Worm (Caenorhabditis elegans) whole organism, L2 larva: ENCODE measurements around the gene col-103.

Experiments
- ama-1 ChIP-seq: fragments of 150-350 bp; optimal IDR thresholded peaks from 2 replicates; lab custom pipeline; 2018; ENCODE audit warnings: inconsistent platforms
- dmd-4 ChIP-seq: sonication (generic microtip); optimal IDR thresholded peaks from 2 replicates; lab custom pipeline; 2017; ENCODE audit warnings: missing biosample characterization, missing genetic modification characterization
- egl-27 ChIP-seq: sonication (generic microtip); optimal IDR thresholded peaks from 3 replicates; lab custom pipeline; 2017; ENCODE audit warnings: missing biosample characterization, missing genetic modification reagents, missing genetic modification characterization
- fos-1 ChIP-seq: fragments of 150-350 bp; optimal IDR thresholded peaks from 2 replicates; lab custom pipeline; 2014; ENCODE audit warnings: missing biosample characterization, missing genetic modification characterization
- lin-39 ChIP-seq: fragments of 150-350 bp; optimal IDR thresholded peaks from 2 replicates; lab custom pipeline; 2014; ENCODE audit warnings: missing biosample characterization, missing genetic modification reagents, missing genetic modification characterization
- nhr-12 ChIP-seq: fragments of 150-350 bp; optimal IDR thresholded peaks from 2 replicates; lab custom pipeline; 2014; ENCODE audit warnings: missing biosample characterization, missing genetic modification characterization
- nhr-6 ChIP-seq: fragments of 150-350 bp; optimal IDR thresholded peaks from 2 replicates; lab custom pipeline; 2014; ENCODE audit warnings: missing biosample characterization, missing genetic modification characterization
- unc-62 ChIP-seq: fragments of 150-350 bp; optimal IDR thresholded peaks from 2 replicates; lab custom pipeline; 2014; ENCODE audit warnings: missing biosample characterization, missing genetic modification reagents, missing genetic modification characterization
- ztf-4 ChIP-seq: fragments of 150-350 bp; optimal IDR thresholded peaks from 2 replicates; lab custom pipeline; 2014; ENCODE audit warnings: missing biosample characterization, missing genetic modification characterization

DNA sequence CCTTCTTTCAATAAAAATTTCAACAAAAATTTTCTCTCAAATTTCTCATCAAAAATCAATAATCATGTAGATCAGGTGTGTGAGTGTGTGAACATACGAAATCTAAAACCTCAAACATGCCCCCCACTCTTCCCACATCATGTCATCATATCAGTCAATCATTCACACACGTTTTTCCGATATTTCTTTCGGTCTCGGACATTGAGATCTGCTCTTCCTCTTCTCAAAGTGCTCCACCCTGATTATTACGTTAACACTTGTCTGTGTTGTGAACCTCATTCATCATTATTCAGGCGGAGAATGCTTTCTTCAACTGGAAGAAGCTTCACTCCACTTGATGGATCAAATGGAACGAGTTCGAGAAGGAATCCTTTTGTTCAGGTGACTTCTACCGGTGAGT lies 27.0 kb downstream of the col-103 start, which contains the start of gene kvs-5:
- TF ChIP-seq egl-27 (tag; lab: Kevin White, UChicago) (no peak), ama-1 (lab: Kevin White, UChicago) (no peak), unc-62 (no peak), nhr-12 (tag; lab: Kevin White, UChicago) (no peak), fos-1 (tag; lab: Kevin White, UChicago) (no peak), dmd-4 (tag; lab: Kevin White, UChicago) (no peak), lin-39 (tag; lab: Kevin White, UChicago) (no peak), nhr-6 (tag; lab: Kevin White, UChicago) (no peak), ztf-4 (tag; lab: Kevin White, UChicago) (no peak)
